Fruit fly (Drosophila melanogaster): ENCODE data around the gene toc.
A peak's percentile ranks its signal among the peaks of the same experiment; 100 is the strongest.

toc gene

dm6 chr2L:3058772-3059623 lies 85.6 kb downstream of the toc start (continued):
- TF ChIP-seq prd (optimal IDR thresholded peaks at IDR 0.05) (no peak), prd (GFP tag; IDR thresholded peaks at IDR 0.05) (peak; percentile 45; the same call in 2 of the 3 replicates), CG6175 (GFP tag; IDR thresholded peaks at IDR 0.05) (peak; percentile 87), ranshi (GFP tag; IDR thresholded peaks at IDR 0.05) (no peak), trem (tag; optimal IDR thresholded peaks at IDR 0.05) (no peak), Optix (GFP tag; IDR thresholded peaks at IDR 0.05) (no peak), cas (GFP tag; IDR thresholded peaks at IDR 0.05) (0 out of 2 replicates have a peak, but pooled peaks have one; percentile 5), Antp (GFP tag; optimal IDR thresholded peaks at IDR 0.05) (peak; percentile 18), sob (GFP tag; IDR thresholded peaks at IDR 0.05) (peak; percentile 43; the same call in 1 of the 2 replicates), Hmx (GFP tag; optimal IDR thresholded peaks at IDR 0.05) (no peak), Trl (optimal IDR thresholded peaks at IDR 0.05) (peak; percentile 27 to 32), Trl (GFP tag; optimal IDR thresholded peaks at IDR 0.05) (no peak), CG13775 (GFP tag; optimal IDR thresholded peaks at IDR 0.05) (peak; percentile 28), CG11504 (tag; optimal IDR thresholded peaks at IDR 0.05) (peak; percentile 27), CG1529 (GFP tag; optimal IDR thresholded peaks at IDR 0.05) (no peak), HmgZ (tag; optimal IDR thresholded peaks at IDR 0.05) (peak; percentile 14), CG1603 (tag; optimal IDR thresholded peaks at IDR 0.05) (no peak), tap (tag; optimal IDR thresholded peaks at IDR 0.05) (no peak), Poxn (GFP tag; IDR thresholded peaks at IDR 0.05) (no peak), CG6791 (GFP tag; IDR thresholded peaks at IDR 0.05; ENCODE audit: partially characterized antibody) (no peak), H2.0 (GFP tag; IDR thresholded peaks at IDR 0.05) (0 out of 2 replicates have a peak, but pooled peaks have one; percentile 5), aop (GFP tag; IDR thresholded peaks at IDR 0.05) (no peak), bowl (GFP tag; IDR thresholded peaks at IDR 0.05) (no peak), Med (GFP tag) (peak; percentile 87), CG10979 (tag; optimal IDR thresholded peaks at IDR 0.05) (no peak), CG15011 (GFP tag; optimal IDR thresholded peaks at IDR 0.05) (no peak), Ravus (GFP tag; IDR thresholded peaks at IDR 0.05) (no peak), zfh1 (GFP tag; IDR thresholded peaks at IDR 0.05) (peak; percentile 44; the same call in 1 of the 3 replicates), CG7556 (GFP tag; optimal IDR thresholded peaks at IDR 0.05) (peak; percentile 40), CG31365 (tag; optimal IDR thresholded peaks at IDR 0.05) (no peak), mirr (GFP tag; optimal IDR thresholded peaks at IDR 0.05) (peak; percentile 40), nau (GFP tag; optimal IDR thresholded peaks at IDR 0.05) (no peak), seq (GFP tag; IDR thresholded peaks at IDR 0.05) (no peak), Myb (GFP tag; optimal IDR thresholded peaks at IDR 0.05) (peak; percentile 61), CG13894 (tag; optimal IDR thresholded peaks at IDR 0.05) (peak; percentile 96), CG18262 (tag; optimal IDR thresholded peaks at IDR 0.05) (no peak), CG30020 (tag; optimal IDR thresholded peaks at IDR 0.05) (no peak), Dip3 (GFP tag; optimal IDR thresholded peaks at IDR 0.05) (peak; percentile 69), BEAF-32 (GFP tag; optimal IDR thresholded peaks at IDR 0.05) (no peak), ham (GFP tag; IDR thresholded peaks at IDR 0.05) (no peak), Six4 (GFP tag; optimal IDR thresholded peaks at IDR 0.05) (no peak), CG33213 (GFP tag; optimal IDR thresholded peaks at IDR 0.05) (no peak), Xbp1 (GFP tag; optimal IDR thresholded peaks at IDR 0.05) (peak; percentile 11), gsb-n (tag; optimal IDR thresholded peaks at IDR 0.05) (no peak), CG9437 (GFP tag; optimal IDR thresholded peaks at IDR 0.05) (peak; percentile 17), CG7786 (GFP tag; optimal IDR thresholded peaks at IDR 0.05) (peak; percentile 58), maf-S (GFP tag; optimal IDR thresholded peaks at IDR 0.05) (peak; percentile 29), ro (GFP tag; IDR thresholded peaks at IDR 0.05) (no peak), CG8290 (GFP tag; optimal IDR thresholded peaks at IDR 0.05) (no peak), CG8290 (tag; optimal IDR thresholded peaks at IDR 0.05) (no peak), yki (optimal IDR thresholded peaks at IDR 0.05) (no peak), Ptx1 (GFP tag; IDR thresholded peaks at IDR 0.05) (peak; percentile 62)
